Fruit fly (Drosophila melanogaster) whole organism, embryonic: ENCODE data around the gene RabX4.

Experiments
- Antp ChIP-seq: fragments of 200-800 bp; sonication (Bioruptor generic); optimal IDR thresholded peaks from 3 replicates; lab custom pipeline; 2016; ENCODE audit warnings: missing biosample characterization, missing genetic modification characterization
- C15 ChIP-seq: fragments of 200-800 bp; sonication (Bioruptor generic); IDR thresholded peaks from 3 replicates; pipeline ENCODE4 v1.3.6; 2022; ENCODE audit warnings: missing biosample characterization, missing genetic modification characterization
- CG12299 ChIP-seq: fragments of 200-800 bp; sonication (Bioruptor generic); optimal IDR thresholded peaks from 2 replicates; lab custom pipeline; 2018; ENCODE audit warnings: missing biosample characterization, mild to moderate bottlenecking, missing genetic modification characterization
- CG13775 ChIP-seq: fragments of 200-800 bp; sonication (Bioruptor generic); optimal IDR thresholded peaks from 3 replicates; lab custom pipeline; 2017; ENCODE audit warnings: missing biosample characterization, mild to moderate bottlenecking, missing genetic modification characterization
- CG15269 ChIP-seq: fragments of 200-800 bp; sonication (Bioruptor generic); optimal IDR thresholded peaks from 2 replicates; lab custom pipeline; 2018; ENCODE audit warnings: missing biosample characterization, mild to moderate bottlenecking, missing genetic modification characterization, moderate library complexity
- CG1647 ChIP-seq: fragments of 200-800 bp; sonication (Bioruptor generic); optimal IDR thresholded peaks from 3 replicates; lab custom pipeline; 2016; ENCODE audit warnings: missing biosample characterization, missing genetic modification characterization
- CG18262 ChIP-seq: fragments of 200-800 bp; optimal IDR thresholded peaks from 3 replicates; lab custom pipeline; 2019; ENCODE audit warnings: missing biosample characterization, mild to moderate bottlenecking, missing genetic modification characterization, moderate library complexity
- CG1832 ChIP-seq: fragments of 200-800 bp; sonication (Bioruptor generic); optimal IDR thresholded peaks from 2 replicates; lab custom pipeline; 2017; ENCODE audit warnings: missing biosample characterization, mild to moderate bottlenecking, missing genetic modification characterization, inconsistent platforms
- CG18599 ChIP-seq: fragments of 200-800 bp; sonication (Bioruptor generic); optimal IDR thresholded peaks from 3 replicates; lab custom pipeline; 2017; ENCODE audit warnings: missing biosample characterization, missing genetic modification characterization, mild to moderate bottlenecking, moderate library complexity, missing genetic modification reagents
- CG31441 ChIP-seq: fragments of 200-800 bp; sonication (Bioruptor generic); IDR thresholded peaks from 2 replicates; pipeline ENCODE4 v1.3.6; 2022; ENCODE audit warnings: missing biosample characterization, missing genetic modification characterization
- CG34422 ChIP-seq: fragments of 200-800 bp; sonication (Bioruptor generic); IDR thresholded peaks from 3 replicates; pipeline ENCODE4 v1.3.6; 2022; ENCODE audit warnings: missing biosample characterization, missing genetic modification characterization
- CG42726 ChIP-seq: fragments of 200-800 bp; sonication (Bioruptor generic); IDR thresholded peaks from 2 replicates; pipeline ENCODE4 v1.3.6; 2022; ENCODE audit warnings: missing biosample characterization, missing genetic modification characterization; ENCODE audit not compliant: partially characterized antibody
- CG4360 ChIP-seq: fragments of 200-800 bp; sonication (Bioruptor generic); IDR thresholded peaks from 2 replicates; pipeline ENCODE4 v1.3.6; 2022; ENCODE audit warnings: missing biosample characterization, missing genetic modification characterization
- CG4424 ChIP-seq: fragments of 200-800 bp; sonication (Bioruptor generic); optimal IDR thresholded peaks from 3 replicates; lab custom pipeline; 2016; ENCODE audit warnings: missing biosample characterization, missing genetic modification characterization
- CG4617 ChIP-seq: fragments of 200-800 bp; sonication (Bioruptor generic); optimal IDR thresholded peaks from 3 replicates; lab custom pipeline; 2016; ENCODE audit warnings: missing biosample characterization, missing genetic modification characterization, borderline replicate concordance
- CG6813 ChIP-seq: fragments of 200-800 bp; sonication (Bioruptor generic); optimal IDR thresholded peaks from 2 replicates; lab custom pipeline; 2017; ENCODE audit warnings: missing biosample characterization, missing genetic modification characterization, mild to moderate bottlenecking, moderate library complexity, missing genetic modification reagents
- CG6854 ChIP-seq: fragments of 200-800 bp; sonication (Bioruptor generic); optimal IDR thresholded peaks from 3 replicates; lab custom pipeline; 2017; ENCODE audit warnings: missing biosample characterization, mild to moderate bottlenecking, missing genetic modification characterization
- CG8281 ChIP-seq: fragments of 200-800 bp; sonication (Bioruptor generic); optimal IDR thresholded peaks from 2 replicates; lab custom pipeline; 2018; ENCODE audit warnings: missing biosample characterization, mild to moderate bottlenecking, missing genetic modification characterization, moderate library complexity
- CG9817 ChIP-seq: fragments of 200-800 bp; sonication (Bioruptor generic); optimal IDR thresholded peaks from 2 replicates; lab custom pipeline; 2018; ENCODE audit warnings: missing biosample characterization, mild to moderate bottlenecking, missing genetic modification characterization, moderate library complexity
- Doc2 ChIP-seq: fragments of 200-800 bp; sonication (Bioruptor generic); IDR thresholded peaks from 2 replicates; pipeline ENCODE4 v1.3.6; 2022; ENCODE audit warnings: missing biosample characterization, missing genetic modification characterization
- Doc3 ChIP-seq: fragments of 200-800 bp; sonication (Bioruptor generic); IDR thresholded peaks from 3 replicates; pipeline ENCODE4 v1.3.6; 2022; ENCODE audit warnings: missing biosample characterization, missing genetic modification characterization; ENCODE audit not compliant: partially characterized antibody
- Dp ChIP-seq: fragments of 200-800 bp; sonication (Bioruptor generic); optimal IDR thresholded peaks from 2 replicates; lab custom pipeline; 2018; ENCODE audit warnings: missing biosample characterization, mild to moderate bottlenecking, missing genetic modification characterization, moderate library complexity
- Dref ChIP-seq: fragments of 200-800 bp; sonication (Bioruptor generic); IDR thresholded peaks from 2 replicates; pipeline ENCODE4 v1.3.6; 2022; ENCODE audit warnings: missing biosample characterization, missing genetic modification characterization
- Eip74EF ChIP-seq, 2 experiments: fragments of 200-800 bp in 1 of 2; fragments of >200 bp in 1 of 2; sonication (Bioruptor generic) in 1 of 2; optimal IDR thresholded peaks; 2 replicates each; lab custom pipeline; 2017 to 2019; ENCODE audit warnings: missing biosample characterization in 2 of 2, missing genetic modification characterization in 2 of 2, mild to moderate bottlenecking in 1 of 2, moderate library complexity in 1 of 2
- Ets97D ChIP-seq: fragments of 200-800 bp; sonication (Bioruptor generic); optimal IDR thresholded peaks from 3 replicates; lab custom pipeline; 2016; ENCODE audit warnings: missing biosample characterization, missing genetic modification characterization
- Hr78 ChIP-seq, 2 experiments: fragments of 200-800 bp in 1 of 2; fragments of >200 bp in 1 of 2; sonication (Bioruptor generic) in 1 of 2; optimal IDR thresholded peaks; 2 replicates each; lab custom pipeline; 2017 to 2019; ENCODE audit warnings: missing biosample characterization in 2 of 2, missing genetic modification characterization in 2 of 2, mild to moderate bottlenecking in 1 of 2, moderate library complexity in 1 of 2
- Poxn ChIP-seq: fragments of 200-800 bp; sonication (Bioruptor generic); IDR thresholded peaks from 2 replicates; pipeline ENCODE4 v1.3.6; 2022; ENCODE audit warnings: missing biosample characterization, missing genetic modification characterization
- Sry-β ChIP-seq: fragments of 200-800 bp; sonication (Bioruptor generic); optimal IDR thresholded peaks from 2 replicates; lab custom pipeline; 2018; ENCODE audit warnings: missing biosample characterization, mild to moderate bottlenecking, missing genetic modification characterization, moderate library complexity
- Sry-δ ChIP-seq: fragments of 200-800 bp; sonication (Bioruptor generic); optimal IDR thresholded peaks from 2 replicates; lab custom pipeline; 2016; ENCODE audit warnings: missing biosample characterization, missing genetic modification characterization
- ab ChIP-seq: fragments of 200-800 bp; sonication (Bioruptor generic); optimal IDR thresholded peaks from 2 replicates; lab custom pipeline; 2016; ENCODE audit warnings: missing biosample characterization, missing genetic modification characterization
- btn ChIP-seq: fragments of 200-800 bp; sonication (Bioruptor generic); optimal IDR thresholded peaks from 2 replicates; lab custom pipeline; 2016; ENCODE audit warnings: missing biosample characterization, missing genetic modification characterization
- chm ChIP-seq: fragments of 200-800 bp; sonication (Bioruptor generic); IDR thresholded peaks from 2 replicates; pipeline ENCODE4 v1.3.6; 2022; ENCODE audit warnings: missing biosample characterization, missing genetic modification characterization
- da ChIP-seq: fragments of 200-800 bp; sonication (Bioruptor generic); optimal IDR thresholded peaks from 2 replicates; lab custom pipeline; 2016; ENCODE audit warnings: missing biosample characterization, missing genetic modification characterization
- dati ChIP-seq: fragments of 200-800 bp; sonication (Bioruptor generic); IDR thresholded peaks from 2 replicates; pipeline ENCODE4 v1.3.6; 2022; ENCODE audit warnings: missing biosample characterization, missing genetic modification characterization
- disco-r ChIP-seq: fragments of 200-800 bp; sonication (Bioruptor generic); optimal IDR thresholded peaks from 2 replicates; lab custom pipeline; 2016; ENCODE audit warnings: missing biosample characterization, missing genetic modification characterization
- dysf ChIP-seq: fragments of 200-800 bp; sonication (Bioruptor generic); IDR thresholded peaks from 3 replicates; pipeline ENCODE4 v1.3.6; 2022; ENCODE audit warnings: missing biosample characterization, missing genetic modification characterization
- gt ChIP-seq: fragments of 200-800 bp; sonication (Bioruptor generic); IDR thresholded peaks from 2 replicates; pipeline ENCODE4 v1.3.6; 2022; ENCODE audit warnings: missing biosample characterization, missing genetic modification characterization
- hb ChIP-seq: fragments of 200-800 bp; sonication (Bioruptor generic); IDR thresholded peaks from 3 replicates; pipeline ENCODE4 v1.3.6; 2022; ENCODE audit warnings: missing biosample characterization, missing genetic modification characterization; ENCODE audit not compliant: partially characterized antibody
- luna ChIP-seq: fragments of 200-800 bp; sonication (Bioruptor generic); optimal IDR thresholded peaks from 2 replicates; lab custom pipeline; 2016; ENCODE audit warnings: missing biosample characterization, missing genetic modification characterization
- onecut ChIP-seq: fragments of 200-800 bp; sonication (Bioruptor generic); IDR thresholded peaks from 2 replicates; pipeline ENCODE4 v1.3.6; 2022; ENCODE audit warnings: missing biosample characterization, missing genetic modification characterization
- row ChIP-seq: fragments of 200-800 bp; sonication (Bioruptor generic); IDR thresholded peaks from 3 replicates; pipeline ENCODE4 v1.3.6; 2022; ENCODE audit warnings: missing biosample characterization, missing genetic modification characterization
- slou ChIP-seq: fragments of 200-800 bp; sonication (Bioruptor generic); optimal IDR thresholded peaks from 3 replicates; lab custom pipeline; 2016; ENCODE audit warnings: missing biosample characterization, missing genetic modification characterization
- sqz ChIP-seq: fragments of 200-800 bp; sonication (Bioruptor generic); optimal IDR thresholded peaks from 3 replicates; lab custom pipeline; 2018; ENCODE audit warnings: missing biosample characterization, mild to moderate bottlenecking, missing genetic modification characterization
- tio ChIP-seq: fragments of 200-800 bp; sonication (Bioruptor generic); optimal IDR thresholded peaks from 2 replicates; lab custom pipeline; 2017; ENCODE audit warnings: missing biosample characterization, missing genetic modification characterization, inconsistent platforms
- toy ChIP-seq: fragments of 200-800 bp; sonication (Bioruptor generic); IDR thresholded peaks from 2 replicates; pipeline ENCODE4 v1.3.6; 2022; ENCODE audit warnings: missing biosample characterization, missing genetic modification characterization
- vfl ChIP-seq: fragments of 200-800 bp; sonication (Bioruptor generic); optimal IDR thresholded peaks from 2 replicates; lab custom pipeline; 2016; ENCODE audit warnings: missing biosample characterization, missing genetic modification characterization
- yki ChIP-seq: fragments of >200 bp; optimal IDR thresholded peaks from 3 replicates; lab custom pipeline; 2018
- zf30C ChIP-seq: fragments of 200-800 bp; sonication (Bioruptor generic); optimal IDR thresholded peaks from 3 replicates; lab custom pipeline; 2018; ENCODE audit warnings: missing biosample characterization, mild to moderate bottlenecking, missing genetic modification characterization

The RabX4 gene

DNA sequence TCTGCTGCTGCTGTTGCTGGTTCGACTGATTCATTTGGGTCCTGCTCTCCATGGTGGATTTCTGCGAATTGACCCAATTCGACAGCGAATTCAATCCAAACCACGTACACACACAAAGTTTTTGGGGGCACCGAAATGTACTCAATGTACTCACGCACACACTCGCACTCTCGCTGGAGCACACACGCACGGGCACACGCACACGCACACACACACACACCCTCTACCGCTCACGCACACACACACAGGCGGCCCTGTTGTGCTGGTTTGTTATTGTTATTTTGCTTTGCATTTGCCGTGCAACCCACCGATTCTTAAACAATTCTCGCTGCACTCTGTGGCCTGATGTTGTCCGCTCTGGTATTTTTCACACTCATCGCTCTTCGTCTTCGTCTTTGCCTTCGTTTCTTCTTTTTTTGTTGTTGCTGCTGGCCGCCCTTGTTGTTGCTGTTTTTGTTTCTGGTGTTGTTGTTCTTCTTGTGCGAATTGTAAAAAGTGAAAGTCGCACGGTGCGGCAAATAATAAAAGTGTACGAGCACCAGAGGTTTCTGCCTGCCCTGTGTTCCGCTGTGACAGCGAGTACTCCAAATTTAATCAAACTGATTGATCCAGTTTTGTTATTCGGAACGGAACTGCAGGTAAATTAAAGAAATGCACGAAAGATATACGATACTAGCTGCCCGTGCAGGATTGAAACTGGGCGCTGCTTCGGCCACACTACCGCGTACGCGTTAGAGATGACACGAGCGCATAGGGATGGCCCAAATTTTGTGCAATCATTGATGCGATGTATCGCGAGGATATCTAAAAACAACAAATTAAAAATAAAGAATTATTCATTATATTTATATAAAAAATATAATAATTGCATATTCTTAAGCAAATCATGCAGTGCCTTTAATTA lies 48.0 kb upstream of the RabX4 start, which contains the start of gene CG3744 (continued):
- peak; percentile 92 for TF ChIP-seq Sry-δ (GFP tag; lab: Kevin White, UChicago)
- TF ChIP-seq Dp (GFP tag; lab: Kevin White, UChicago) = no peak
- TF ChIP-seq row (GFP tag; lab: Robert Waterston, UW) = peak; percentile 98
- TF ChIP-seq sqz = no peak
- peak; percentile 76 for TF ChIP-seq gt (GFP tag; lab: Robert Waterston, UW)
- no peak for TF ChIP-seq btn (GFP tag; lab: Kevin White, UChicago)
- TF ChIP-seq CG42726 = peak; percentile 92
- peak; percentile 52 for TF ChIP-seq Dref
- peak; percentile 77 for TF ChIP-seq CG1647
- TF ChIP-seq Hr78 (GFP tag; optimal IDR thresholded peaks at IDR 0.05; lab: Kevin White, UChicago) = no peak
- peak; percentile 96 for TF ChIP-seq Doc3
- peak; percentile 93 for TF ChIP-seq CG4360 (GFP tag; lab: Robert Waterston, UW)
- no peak for TF ChIP-seq yki (lab: Kevin White, UChicago)
- TF ChIP-seq CG6854 (GFP tag; lab: Kevin White, UChicago) = peak; percentile 70
- TF ChIP-seq CG13775 (GFP tag; lab: Kevin White, UChicago) = peak; percentile 89
- TF ChIP-seq CG34422 = peak; percentile 94
- peak; percentile 89 for TF ChIP-seq CG18262
- TF ChIP-seq dysf (GFP tag; lab: Robert Waterston, UW) = peak; percentile 94
- peak; percentile 85 for TF ChIP-seq slou (GFP tag; lab: Kevin White, UChicago)
- peak; percentile 93 for TF ChIP-seq chm (GFP tag; lab: Robert Waterston, UW)
- peak; percentile 78 for TF ChIP-seq CG4617 (GFP tag; lab: Kevin White, UChicago)
- TF ChIP-seq CG6813 = peak; percentile 79
- peak; percentile 67 for TF ChIP-seq CG8281 (tag; lab: Kevin White, UChicago)
- peak; percentile 88 for TF ChIP-seq onecut (GFP tag; lab: Robert Waterston, UW)
- TF ChIP-seq Doc2 (GFP tag; lab: Robert Waterston, UW) = peak; percentile 46
- TF ChIP-seq Antp (GFP tag; lab: Kevin White, UChicago) = peak; percentile 72
- peak; percentile 60 for TF ChIP-seq Ets97D (GFP tag; lab: Kevin White, UChicago)
- no peak for TF ChIP-seq disco-r (GFP tag; lab: Kevin White, UChicago)
- peak; percentile 37 for TF ChIP-seq luna (GFP tag; lab: Kevin White, UChicago)
- TF ChIP-seq CG12299 (tag; lab: Kevin White, UChicago) = peak; percentile 86
- peak; percentile 21 for TF ChIP-seq zf30C
- TF ChIP-seq hb (GFP tag; lab: Robert Waterston, UW) = peak; percentile 87
- TF ChIP-seq toy (GFP tag; lab: Robert Waterston, UW) = peak; percentile 83
- TF ChIP-seq CG9817 = peak; percentile 95
- no peak for TF ChIP-seq CG1832 (GFP tag; lab: Kevin White, UChicago)
- peak; percentile 88 for TF ChIP-seq C15
- peak; percentile 88 for TF ChIP-seq CG4424 (GFP tag; lab: Kevin White, UChicago)
- no peak for TF ChIP-seq da
- TF ChIP-seq tio (GFP tag; lab: Kevin White, UChicago) = no peak
- peak; percentile 71; the same call in 1 of the 2 replicates for TF ChIP-seq dati
- peak; percentile 56 for TF ChIP-seq Sry-β (GFP tag; lab: Kevin White, UChicago)
- TF ChIP-seq vfl (GFP tag; lab: Kevin White, UChicago) = peak; percentile 73
- peak; percentile 93 for TF ChIP-seq CG18599 (GFP tag; lab: Kevin White, UChicago)
- TF ChIP-seq Eip74EF (GFP tag; optimal IDR thresholded peaks at IDR 0.05; lab: Kevin White, UChicago) = peak in 1 of 2 experiments; percentile 65
- peak; percentile 90 for TF ChIP-seq CG15269 (tag; lab: Kevin White, UChicago)
- peak; percentile 66 for TF ChIP-seq ab
- TF ChIP-seq Poxn = peak; percentile 81
- TF ChIP-seq CG31441 (GFP tag; lab: Robert Waterston, UW) = peak; percentile 89
